Fruit fly (Drosophila melanogaster): ENCODE measurements around the gene CG18641.

DNA sequence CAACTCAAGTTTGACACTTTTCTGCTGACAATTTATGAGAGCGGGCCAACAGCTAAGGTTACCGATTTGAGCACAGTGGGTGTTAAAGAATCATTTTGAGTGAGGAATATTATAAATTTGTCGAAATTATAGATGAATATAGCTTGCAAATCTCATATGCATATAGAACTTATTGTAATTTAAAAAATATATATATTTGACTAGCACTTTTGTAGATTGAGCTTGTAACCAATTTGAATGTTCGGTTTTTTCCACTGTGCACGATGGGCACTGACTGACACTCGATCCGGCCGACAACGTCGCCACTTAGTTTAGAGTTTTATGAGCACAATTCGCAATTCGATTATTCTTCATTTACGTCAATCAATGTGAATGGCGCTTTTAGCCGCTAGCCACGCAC lies 16.7 kb downstream of the CG18641 start:
- TF ChIP-seq ey (GFP tag; optimal IDR thresholded peaks at IDR 0.05) (no peak), fru (GFP tag; optimal IDR thresholded peaks at IDR 0.05) (no peak), tai (GFP tag; optimal IDR thresholded peaks at IDR 0.05) (no peak), pan (optimal IDR thresholded peaks at IDR 0.05) (no peak)

Data from whole organism, wandering third instar larva.